Worm (Caenorhabditis elegans) whole organism, mixed stage, embryonic: ENCODE results near the gene ttll-4.
A peak's percentile ranks its signal among the peaks of the same experiment; 100 is the strongest.

ENCODE experiments used
- bed-3 ChIP-seq: fragments of 200-800 bp; sonication (Bioruptor generic); optimal IDR thresholded peaks from 3 replicates; lab custom pipeline; 2018; ENCODE audit warnings: mild to moderate bottlenecking, missing genetic modification characterization, moderate library complexity, missing compliant biosample characterization
- blmp-1 ChIP-seq: fragments of 150-350 bp; optimal IDR thresholded peaks from 2 replicates; lab custom pipeline; 2014; ENCODE audit warnings: missing biosample characterization, missing genetic modification characterization
- ceh-39 ChIP-seq: fragments of 150-350 bp; optimal IDR thresholded peaks from 2 replicates; lab custom pipeline; 2014; ENCODE audit warnings: missing biosample characterization, missing genetic modification characterization
- ceh-43 ChIP-seq: fragments of 200-800 bp; sonication (Bioruptor generic); optimal IDR thresholded peaks from 2 replicates; lab custom pipeline; 2018; ENCODE audit warnings: mild to moderate bottlenecking, missing genetic modification characterization, moderate library complexity, missing compliant biosample characterization
- ceh-83 ChIP-seq: fragments of 200-800 bp; sonication (Bioruptor generic); optimal IDR thresholded peaks from 2 replicates; lab custom pipeline; 2018; ENCODE audit warnings: mild to moderate bottlenecking, missing genetic modification characterization, missing compliant biosample characterization
- ces-1 ChIP-seq: fragments of 150-350 bp; optimal IDR thresholded peaks from 2 replicates; lab custom pipeline; 2014; ENCODE audit warnings: missing biosample characterization, missing genetic modification reagents, missing genetic modification characterization
- cnd-1 ChIP-seq: fragments of 200-800 bp; sonication (Bioruptor generic); optimal IDR thresholded peaks from 2 replicates; lab custom pipeline; 2018; ENCODE audit warnings: mild to moderate bottlenecking, missing genetic modification characterization, missing compliant biosample characterization
- drap-1 ChIP-seq: fragments of 200-800 bp; sonication (Bioruptor generic); optimal IDR thresholded peaks from 3 replicates; lab custom pipeline; 2018; ENCODE audit warnings: mild to moderate bottlenecking, missing genetic modification characterization, missing compliant biosample characterization
- elt-1 ChIP-seq: sonication (generic microtip); optimal IDR thresholded peaks from 2 replicates; lab custom pipeline; 2017; ENCODE audit warnings: missing genetic modification characterization, mild to moderate bottlenecking, missing compliant biosample characterization, antibody characterized with exemption, moderate library complexity, borderline replicate concordance; ENCODE audit not compliant: insufficient read depth
- elt-3 ChIP-seq: fragments of 150-350 bp; optimal IDR thresholded peaks from 2 replicates; lab custom pipeline; 2014; ENCODE audit warnings: missing biosample characterization, missing genetic modification characterization
- flh-1 ChIP-seq: fragments of 200-800 bp; sonication (Bioruptor generic); optimal IDR thresholded peaks from 2 replicates; lab custom pipeline; 2018; ENCODE audit warnings: mild to moderate bottlenecking, missing genetic modification characterization, moderate library complexity, missing compliant biosample characterization
- ham-2 ChIP-seq: fragments of 200-800 bp; sonication (Bioruptor generic); optimal IDR thresholded peaks from 2 replicates; lab custom pipeline; 2018; ENCODE audit warnings: mild to moderate bottlenecking, missing genetic modification characterization, missing compliant biosample characterization
- hlh-1 ChIP-seq: fragments of 150-350 bp; optimal IDR thresholded peaks from 2 replicates; lab custom pipeline; 2014; ENCODE audit warnings: missing biosample characterization, missing genetic modification reagents, missing genetic modification characterization
- lin-32 ChIP-seq: fragments of 200-800 bp; sonication (Bioruptor generic); optimal IDR thresholded peaks from 2 replicates; lab custom pipeline; 2018; ENCODE audit warnings: mild to moderate bottlenecking, missing genetic modification characterization, missing compliant biosample characterization
- lsy-2 ChIP-seq: fragments of 150-350 bp; optimal IDR thresholded peaks from 2 replicates; lab custom pipeline; 2014; ENCODE audit warnings: missing biosample characterization, missing genetic modification characterization
- mab-5 ChIP-seq: fragments of 150-350 bp; optimal IDR thresholded peaks from 2 replicates; lab custom pipeline; 2014; ENCODE audit warnings: missing biosample characterization, missing genetic modification characterization
- mep-1 ChIP-seq: fragments of 150-350 bp; optimal IDR thresholded peaks from 2 replicates; lab custom pipeline; 2017; ENCODE audit warnings: missing biosample characterization, missing genetic modification reagents, missing genetic modification characterization, inconsistent platforms
- nhr-2 ChIP-seq: fragments of 150-350 bp; optimal IDR thresholded peaks from 2 replicates; lab custom pipeline; 2014; ENCODE audit warnings: missing biosample characterization, missing genetic modification characterization
- nhr-28 ChIP-seq: fragments of 150-350 bp; optimal IDR thresholded peaks from 2 replicates; lab custom pipeline; 2014; ENCODE audit warnings: missing biosample characterization, missing genetic modification characterization
- nhr-76 ChIP-seq: sonication (generic microtip); optimal IDR thresholded peaks from 2 replicates; lab custom pipeline; 2017; ENCODE audit warnings: missing biosample characterization, missing genetic modification characterization
- sem-2 ChIP-seq: fragments of 200-800 bp; sonication (Bioruptor generic); optimal IDR thresholded peaks from 2 replicates; lab custom pipeline; 2018; ENCODE audit warnings: mild to moderate bottlenecking, missing genetic modification characterization, missing compliant biosample characterization
- snpc-4 ChIP-seq: fragments of 150-350 bp; optimal IDR thresholded peaks from 2 replicates; lab custom pipeline; 2014; ENCODE audit warnings: missing biosample characterization, missing genetic modification characterization
- sptf-1 ChIP-seq: sonication (generic microtip); optimal IDR thresholded peaks from 2 replicates; lab custom pipeline; 2017; ENCODE audit warnings: mild to moderate bottlenecking, missing genetic modification characterization, moderate library complexity, missing compliant biosample characterization
- tbx-8 ChIP-seq: fragments of 200-800 bp; sonication (Bioruptor generic); optimal IDR thresholded peaks from 2 replicates; lab custom pipeline; 2018; ENCODE audit warnings: mild to moderate bottlenecking, missing genetic modification characterization, moderate library complexity, missing compliant biosample characterization
- unc-120 ChIP-seq: sonication (generic microtip); optimal IDR thresholded peaks from 2 replicates; lab custom pipeline; 2017; ENCODE audit warnings: missing genetic modification characterization, missing compliant biosample characterization; ENCODE audit not compliant: poor library complexity, severe bottlenecking
- unc-39 ChIP-seq: fragments of 150-350 bp; optimal IDR thresholded peaks from 2 replicates; lab custom pipeline; 2014; ENCODE audit warnings: missing biosample characterization, missing genetic modification characterization
- zip-8 ChIP-seq: fragments of 150-350 bp; optimal IDR thresholded peaks from 2 replicates; lab custom pipeline; 2014; ENCODE audit warnings: missing biosample characterization, missing genetic modification characterization
- ztf-11 ChIP-seq: fragments of 150-350 bp; optimal IDR thresholded peaks from 2 replicates; lab custom pipeline; 2014; ENCODE audit warnings: missing biosample characterization, missing genetic modification characterization

The ttll-4 gene

DNA sequence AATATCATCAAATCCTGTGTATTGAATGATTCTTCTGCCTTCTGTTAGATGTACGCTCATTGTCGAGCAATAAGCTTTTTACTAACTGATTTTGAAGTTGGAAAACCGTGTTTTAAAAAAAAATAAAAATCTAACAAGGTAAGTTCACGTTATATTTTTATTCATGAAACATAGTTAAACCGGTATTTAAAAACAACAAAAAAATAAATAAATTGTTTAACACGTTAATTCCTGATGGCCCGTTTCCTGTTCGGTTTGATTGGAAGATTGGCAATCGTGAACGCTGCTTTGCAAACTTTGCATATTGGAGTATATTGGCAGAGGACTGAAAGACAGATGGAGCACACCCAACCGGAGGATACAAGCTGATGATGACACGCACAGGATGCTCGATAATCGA, 5.2 kb upstream of the ttll-4 start, which contains the start of gene ZK1128.3:
Gene ZK1128.3, minus strand, starts transcription at position 101 of the 400 bp plus-strand sequence.
- no peak for TF ChIP-seq bed-3 (GFP tag; lab: Kevin White, UChicago)
- TF ChIP-seq elt-3 (tag; lab: Kevin White, UChicago) = no peak
- no peak for TF ChIP-seq unc-39 (tag; lab: Kevin White, UChicago)
- TF ChIP-seq ztf-11 (tag; lab: Kevin White, UChicago) = no peak
- no peak for TF ChIP-seq sptf-1
- TF ChIP-seq ham-2 = no peak
- TF ChIP-seq, all 35 proteins: peak for 0

DNA sequence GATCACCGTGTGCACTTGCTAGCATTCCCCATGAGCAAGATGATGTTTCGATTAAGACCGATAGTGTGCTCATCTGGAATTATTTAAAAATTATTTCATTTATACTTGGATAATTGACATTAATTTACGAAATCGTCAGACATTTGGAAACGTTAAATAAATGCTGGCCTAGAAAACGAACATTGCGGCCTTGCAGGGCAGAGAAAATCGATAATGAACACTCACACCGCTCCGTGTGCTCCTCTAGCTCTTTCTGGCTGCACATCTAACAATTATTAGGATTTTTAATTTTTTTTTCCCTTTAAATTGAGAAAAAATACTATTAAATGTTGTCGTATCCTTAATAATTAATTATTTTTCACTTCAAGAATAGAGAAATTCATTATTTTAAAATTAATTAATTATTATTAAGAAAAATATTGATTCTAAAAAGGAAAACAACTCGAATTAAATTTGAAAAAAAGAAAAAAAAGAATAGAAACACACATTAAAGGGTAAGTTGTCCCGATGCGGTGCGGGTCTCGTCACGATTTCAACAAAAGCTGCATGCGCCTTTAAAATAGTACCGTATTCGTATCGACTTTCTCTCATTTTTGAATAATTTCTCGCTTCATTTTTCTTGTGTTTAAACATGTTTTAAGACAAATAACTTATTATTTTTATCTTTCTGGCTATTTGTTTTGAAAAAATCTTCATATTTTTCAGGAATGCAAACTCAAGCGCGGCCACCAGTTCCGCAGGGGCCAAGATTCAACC, 3.7 kb upstream of the ttll-4 start, which contains the start of the genes gtf-2H3 and ham-3:
Gene gtf-2H3, minus strand, starts transcription at position 73 of the 756 bp plus-strand sequence.
Gene ham-3, plus strand, starts transcription at position 706 of the 756 bp plus-strand sequence.
- TF ChIP-seq ztf-11 (tag; lab: Kevin White, UChicago) = no peak
- no peak for TF ChIP-seq cnd-1 (tag; lab: Kevin White, UChicago)
- TF ChIP-seq ces-1 (GFP tag; lab: Kevin White, UChicago) = peak; percentile 47

DNA sequence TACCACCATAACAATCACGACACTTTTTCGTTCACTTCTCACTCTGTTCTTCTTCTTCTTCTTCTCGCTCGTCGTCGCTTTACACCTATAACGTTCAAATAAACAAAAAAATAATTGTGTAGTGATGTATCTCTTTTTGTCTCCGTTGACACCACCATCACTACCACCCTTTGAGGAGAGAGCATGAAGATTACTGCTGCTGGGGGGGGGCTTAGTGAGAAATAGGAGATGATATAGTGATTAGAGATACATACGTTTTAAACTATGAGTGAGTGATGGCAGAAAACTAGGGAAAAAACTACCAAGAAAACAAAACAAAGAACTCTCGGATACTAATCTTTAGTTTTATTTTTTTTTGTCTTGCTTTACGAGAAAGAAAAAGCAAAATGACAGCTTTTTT, 2.4 kb downstream of the ttll-4 start:
- TF ChIP-seq unc-39 (tag; lab: Kevin White, UChicago) (no peak), mab-5 (tag; lab: Kevin White, UChicago) (no peak), elt-3 (tag; lab: Kevin White, UChicago) (no peak), lin-32 (GFP tag; lab: Kevin White, UChicago) (no peak), ces-1 (GFP tag; lab: Kevin White, UChicago) (no peak)

DNA sequence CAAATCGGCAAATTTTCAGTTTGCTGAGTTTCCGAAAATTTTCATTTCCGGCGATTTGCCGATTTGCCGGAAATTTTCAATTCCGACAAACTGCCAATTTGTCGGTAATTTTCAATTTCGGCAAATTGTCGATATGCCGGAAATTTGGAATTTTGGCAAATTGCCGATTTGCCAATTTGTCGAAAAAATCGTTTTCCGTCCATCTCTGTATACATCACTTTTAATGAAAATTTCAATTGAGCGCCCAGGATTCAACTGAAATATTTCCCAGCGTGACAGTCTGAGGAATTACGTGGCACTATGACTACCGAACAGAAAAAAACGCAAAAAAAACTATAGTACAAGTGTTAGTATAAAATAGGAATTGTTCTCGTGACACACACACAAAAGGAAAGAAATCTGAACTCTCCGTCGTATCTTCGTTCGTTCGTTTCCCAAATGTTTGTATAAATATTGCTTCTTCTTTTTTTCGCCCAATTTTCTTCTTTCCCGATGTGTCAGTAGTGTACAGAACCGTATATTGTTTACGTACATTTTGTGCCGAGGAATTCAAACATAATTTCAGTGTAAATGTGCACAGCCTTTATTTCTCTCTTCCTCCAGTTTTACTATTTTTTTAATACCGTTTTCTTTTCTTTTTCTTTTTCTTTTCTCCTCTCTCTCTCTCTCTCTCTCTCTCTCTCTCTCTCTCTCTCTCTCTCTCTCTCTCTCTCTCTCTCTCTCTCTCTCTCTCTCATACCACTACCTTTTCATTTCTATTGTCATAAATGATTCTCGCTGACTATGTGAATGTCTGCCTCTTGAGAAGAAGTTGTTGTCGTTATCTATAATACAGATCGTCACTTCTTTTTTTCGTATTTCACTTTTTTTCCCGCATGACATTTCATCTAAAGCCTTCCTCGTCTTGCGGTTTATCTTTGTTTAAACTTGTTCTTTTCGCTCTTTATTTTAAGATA, 8.8 kb downstream of the ttll-4 start:
- no peak for TF ChIP-seq mep-1
- no peak for TF ChIP-seq nhr-28 (tag; lab: Kevin White, UChicago)
- TF ChIP-seq hlh-1 = no peak
- TF ChIP-seq lsy-2 (tag; lab: Kevin White, UChicago) = no peak
- TF ChIP-seq nhr-76 = no peak
- TF ChIP-seq blmp-1 (tag; lab: Kevin White, UChicago) = no peak
- TF ChIP-seq drap-1 (GFP tag; lab: Kevin White, UChicago) = no peak
- TF ChIP-seq ceh-39 (tag; lab: Kevin White, UChicago) = no peak
- TF ChIP-seq sptf-1 = no peak
- no peak for TF ChIP-seq flh-1 (GFP tag; lab: Kevin White, UChicago)

DNA sequence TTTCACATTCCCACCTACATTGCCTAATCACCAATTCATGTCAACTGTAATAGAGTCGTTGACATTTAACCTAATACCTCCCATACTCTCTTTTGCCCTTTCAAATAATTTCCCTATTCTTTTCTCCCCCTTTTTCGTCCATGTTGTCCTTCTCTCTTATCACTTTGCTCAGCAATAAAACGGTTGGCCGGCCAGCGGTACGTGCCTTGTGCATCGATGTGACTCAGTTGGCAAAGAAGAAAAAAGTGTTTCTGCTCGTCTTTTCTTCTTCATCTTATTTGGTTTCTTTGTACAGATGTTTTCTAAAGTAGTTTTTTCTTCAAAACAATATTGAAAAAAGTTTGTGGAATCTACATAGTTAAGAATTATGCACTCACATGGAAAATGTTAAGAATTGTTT, 10.5 kb downstream of the ttll-4 start:
- TF ChIP-seq zip-8 (tag; lab: Kevin White, UChicago) (no peak), snpc-4 (tag; lab: Kevin White, UChicago) (no peak), ceh-83 (GFP tag; lab: Kevin White, UChicago) (no peak), ceh-43 (GFP tag; lab: Kevin White, UChicago) (no peak), flh-1 (GFP tag; lab: Kevin White, UChicago) (no peak), nhr-2 (tag; lab: Kevin White, UChicago) (no peak), nhr-76 (no peak), tbx-8 (GFP tag; lab: Kevin White, UChicago) (no peak), unc-120 (tag; lab: Kevin White, UChicago) (no peak), blmp-1 (tag; lab: Kevin White, UChicago) (no peak), ham-2 (no peak), elt-1 (tag; lab: Kevin White, UChicago) (no peak), sem-2 (no peak), lsy-2 (tag; lab: Kevin White, UChicago) (no peak), sptf-1 (no peak), ztf-11 (tag; lab: Kevin White, UChicago) (no peak)
- TF ChIP-seq, all 35 proteins: peak for 0
